Worm (Caenorhabditis elegans): ENCODE results near the gene ndus-8.

DNA sequence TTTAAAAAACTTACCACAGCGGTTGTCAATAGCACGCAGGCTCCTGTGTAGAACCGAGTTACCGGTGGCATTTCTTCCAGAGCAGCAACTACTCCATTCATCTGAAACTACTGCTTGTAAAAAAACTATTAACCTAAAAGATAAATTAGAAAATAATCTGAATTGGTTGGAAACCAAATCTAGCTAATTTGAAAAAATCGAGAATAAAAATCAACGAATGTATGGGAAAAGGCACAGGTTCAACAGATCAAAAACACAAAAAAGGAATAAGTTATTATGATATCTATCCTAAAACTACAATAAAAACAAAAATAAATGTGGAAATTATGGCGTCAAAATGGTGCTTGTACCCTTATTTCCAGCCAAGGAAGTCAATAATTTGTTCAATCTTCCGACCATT lies 11.0 kb downstream of the ndus-8 start, which contains the start of gene der-2:
- no peak for TF ChIP-seq lin-35 (GFP tag; optimal IDR thresholded peaks at IDR 0.05)
- TF ChIP-seq ztf-18 (tag; optimal IDR thresholded peaks at IDR 0.05) = no peak
- no peak for TF ChIP-seq F49E8.2 (tag; optimal IDR thresholded peaks at IDR 0.05; ENCODE audit: insufficient read depth)
- no peak for TF ChIP-seq him-1 (tag; optimal IDR thresholded peaks at IDR 0.05)
- no peak for TF ChIP-seq die-1 (tag; optimal IDR thresholded peaks at IDR 0.05)
- no peak for TF ChIP-seq pha-4 (tag; optimal IDR thresholded peaks at IDR 0.05)
- TF ChIP-seq lsy-27 (tag; optimal IDR thresholded peaks at IDR 0.05; ENCODE audit: borderline replicate concordance, insufficient read depth) = no peak
- TF ChIP-seq unc-62 (GFP tag; optimal IDR thresholded peaks at IDR 0.05) = no peak
- no peak for TF ChIP-seq dpl-1 (GFP tag; optimal IDR thresholded peaks at IDR 0.05)
- no peak for TF ChIP-seq cebp-2 (GFP tag; IDR thresholded peaks at IDR 0.05)
- TF ChIP-seq nfya-2 (GFP tag; IDR thresholded peaks at IDR 0.05) = no peak
- no peak for TF ChIP-seq snpc-1.1 (tag; optimal IDR thresholded peaks at IDR 0.05; ENCODE audit: insufficient read depth)
- TF ChIP-seq ceh-91 (GFP tag; IDR thresholded peaks at IDR 0.05) = no peak

All from whole organism, young adult.